Fruit fly (Drosophila melanogaster) whole organism, embryonic: ENCODE data around the gene MtnD.

Experiments
- CG10209 ChIP-seq: fragments of 200-800 bp; sonication (Bioruptor generic); optimal IDR thresholded peaks from 3 replicates; lab custom pipeline; 2017; ENCODE audit warnings: missing biosample characterization, mild to moderate bottlenecking, missing genetic modification characterization, missing genetic modification reagents
- CG10267 ChIP-seq: fragments of 200-800 bp; sonication (Bioruptor generic); optimal IDR thresholded peaks from 2 replicates; lab custom pipeline; 2018; ENCODE audit warnings: missing biosample characterization, mild to moderate bottlenecking, missing genetic modification characterization, moderate library complexity
- CG10321 ChIP-seq: fragments of 200-800 bp; sonication (Bioruptor generic); IDR thresholded peaks from 2 replicates; pipeline ENCODE4 v1.3.6; 2022; ENCODE audit warnings: missing biosample characterization, missing genetic modification characterization
- CG10366 ChIP-seq: fragments of 200-800 bp; sonication (Bioruptor generic); IDR thresholded peaks from 2 replicates; pipeline ENCODE4 v1.3.6; 2022; ENCODE audit warnings: missing biosample characterization, missing genetic modification characterization
- CG11723 ChIP-seq: fragments of 200-800 bp; sonication (Bioruptor generic); optimal IDR thresholded peaks from 2 replicates; lab custom pipeline; 2017; ENCODE audit warnings: missing biosample characterization, mild to moderate bottlenecking, missing genetic modification characterization
- CG12155 ChIP-seq: fragments of 200-800 bp; sonication (Bioruptor generic); optimal IDR thresholded peaks from 3 replicates; lab custom pipeline; 2016; ENCODE audit warnings: missing biosample characterization, missing genetic modification characterization
- CG12744 ChIP-seq: fragments of 200-800 bp; sonication (Bioruptor generic); optimal IDR thresholded peaks from 2 replicates; lab custom pipeline; 2016; ENCODE audit warnings: missing biosample characterization, missing genetic modification characterization
- CG13624 ChIP-seq: fragments of 200-800 bp; sonication (Bioruptor generic); optimal IDR thresholded peaks from 2 replicates; lab custom pipeline; 2016; ENCODE audit warnings: missing biosample characterization, missing genetic modification characterization
- CG13894 ChIP-seq: fragments of 200-800 bp; sonication (Bioruptor generic); optimal IDR thresholded peaks from 3 replicates; lab custom pipeline; 2018; ENCODE audit warnings: missing biosample characterization, mild to moderate bottlenecking, missing genetic modification characterization, moderate library complexity
- CG15696 ChIP-seq: fragments of 200-800 bp; sonication (Bioruptor generic); optimal IDR thresholded peaks from 2 replicates; lab custom pipeline; 2019; ENCODE audit warnings: missing biosample characterization, mild to moderate bottlenecking, missing genetic modification characterization, moderate library complexity
- CG17385 ChIP-seq: fragments of 200-800 bp; sonication (Bioruptor generic); optimal IDR thresholded peaks from 3 replicates; lab custom pipeline; 2018; ENCODE audit warnings: missing biosample characterization, mild to moderate bottlenecking, missing genetic modification characterization
- CG17612 ChIP-seq: fragments of 200-800 bp; sonication (Bioruptor generic); IDR thresholded peaks from 2 replicates; pipeline ENCODE4 v1.3.6; 2022; ENCODE audit warnings: missing biosample characterization, missing genetic modification characterization
- CG18476 ChIP-seq: fragments of 200-800 bp; sonication (Bioruptor generic); optimal IDR thresholded peaks from 2 replicates; lab custom pipeline; 2016; ENCODE audit warnings: missing biosample characterization, mild to moderate bottlenecking, missing genetic modification characterization
- CG2120 ChIP-seq: fragments of 200-800 bp; sonication (Bioruptor generic); optimal IDR thresholded peaks from 3 replicates; lab custom pipeline; 2016; ENCODE audit warnings: missing biosample characterization, missing genetic modification characterization
- CG30431 ChIP-seq: fragments of 200-800 bp; sonication (Bioruptor generic); optimal IDR thresholded peaks from 2 replicates; lab custom pipeline; 2017; ENCODE audit warnings: missing biosample characterization, missing genetic modification characterization
- CG31224 ChIP-seq: fragments of 200-800 bp; sonication (Bioruptor generic); IDR thresholded peaks from 2 replicates; pipeline ENCODE4 v1.3.6; 2022; ENCODE audit warnings: missing biosample characterization, missing genetic modification characterization
- CG3847 ChIP-seq: fragments of 200-800 bp; sonication (Bioruptor generic); IDR thresholded peaks from 2 replicates; pipeline ENCODE4 v1.3.6; 2022; ENCODE audit warnings: missing biosample characterization, missing genetic modification characterization
- CG7556 ChIP-seq: fragments of 200-800 bp; sonication (Bioruptor generic); optimal IDR thresholded peaks from 2 replicates; lab custom pipeline; 2017; ENCODE audit warnings: missing biosample characterization, mild to moderate bottlenecking, missing genetic modification characterization
- CG8089 ChIP-seq: fragments of 200-800 bp; sonication (Bioruptor generic); optimal IDR thresholded peaks from 3 replicates; lab custom pipeline; 2016; ENCODE audit warnings: missing biosample characterization, missing genetic modification characterization
- CG8281 ChIP-seq: fragments of 200-800 bp; sonication (Bioruptor generic); optimal IDR thresholded peaks from 2 replicates; lab custom pipeline; 2018; ENCODE audit warnings: missing biosample characterization, mild to moderate bottlenecking, missing genetic modification characterization, moderate library complexity
- HLH4C ChIP-seq: fragments of 200-800 bp; sonication (Bioruptor generic); IDR thresholded peaks from 3 replicates; pipeline ENCODE4 v1.3.6; 2022; ENCODE audit warnings: missing biosample characterization, missing genetic modification characterization; ENCODE audit not compliant: partially characterized antibody
- Hmr ChIP-seq: fragments of 200-800 bp; sonication (Bioruptor generic); optimal IDR thresholded peaks from 3 replicates; lab custom pipeline; 2017; ENCODE audit warnings: mild to moderate bottlenecking, missing biosample characterization, missing genetic modification reagents, missing genetic modification characterization
- Hr78 ChIP-seq, 2 experiments: fragments of 200-800 bp in 1 of 2; fragments of >200 bp in 1 of 2; sonication (Bioruptor generic) in 1 of 2; optimal IDR thresholded peaks; 2 replicates each; lab custom pipeline; 2017 to 2019; ENCODE audit warnings: missing biosample characterization in 2 of 2, missing genetic modification characterization in 2 of 2, mild to moderate bottlenecking in 1 of 2, moderate library complexity in 1 of 2
- Lhr ChIP-seq: fragments of 200-800 bp; sonication (Bioruptor generic); optimal IDR thresholded peaks from 3 replicates; lab custom pipeline; 2017; ENCODE audit warnings: mild to moderate bottlenecking, missing biosample characterization, missing genetic modification reagents, missing genetic modification characterization
- MTF-1 ChIP-seq: fragments of 200-800 bp; sonication (Bioruptor generic); optimal IDR thresholded peaks from 2 replicates; lab custom pipeline; 2018; ENCODE audit warnings: missing biosample characterization, mild to moderate bottlenecking, missing genetic modification characterization, borderline replicate concordance
- Mes4 ChIP-seq: fragments of 200-800 bp; sonication (Bioruptor generic); optimal IDR thresholded peaks from 2 replicates; lab custom pipeline; 2016; ENCODE audit warnings: missing biosample characterization, missing genetic modification characterization
- NFAT ChIP-seq: fragments of 200-800 bp; sonication (Bioruptor generic); IDR thresholded peaks from 2 replicates; pipeline ENCODE4 v1.3.6; 2022; ENCODE audit warnings: missing biosample characterization, missing genetic modification characterization
- Pdp1 ChIP-seq, 2 experiments: fragments of 200-800 bp; sonication (Bioruptor generic); optimal IDR thresholded peaks; 3 replicates each; lab custom pipeline; 2016; ENCODE audit warnings: missing biosample characterization in 2 of 2, missing genetic modification characterization in 2 of 2, mild to moderate bottlenecking in 1 of 2, moderate library complexity in 1 of 2
- Sry-β ChIP-seq: fragments of 200-800 bp; sonication (Bioruptor generic); optimal IDR thresholded peaks from 2 replicates; lab custom pipeline; 2018; ENCODE audit warnings: missing biosample characterization, mild to moderate bottlenecking, missing genetic modification characterization, moderate library complexity
- TFAM ChIP-seq: fragments of 200-800 bp; sonication (Bioruptor generic); optimal IDR thresholded peaks from 2 replicates; lab custom pipeline; 2017; ENCODE audit warnings: missing biosample characterization, missing genetic modification characterization, inconsistent platforms
- amos ChIP-seq: fragments of 200-800 bp; sonication (Bioruptor generic); IDR thresholded peaks from 2 replicates; pipeline ENCODE4 v1.3.6; 2022; ENCODE audit warnings: missing biosample characterization, missing genetic modification characterization; ENCODE audit not compliant: partially characterized antibody
- bcd ChIP-seq: fragments of 200-800 bp; sonication (Bioruptor generic); optimal IDR thresholded peaks from 2 replicates; lab custom pipeline; 2017; ENCODE audit warnings: missing biosample characterization, mild to moderate bottlenecking, missing genetic modification characterization
- cato ChIP-seq: fragments of 200-800 bp; sonication (Bioruptor generic); optimal IDR thresholded peaks from 2 replicates; lab custom pipeline; 2016; ENCODE audit warnings: missing biosample characterization, missing genetic modification characterization, borderline replicate concordance
- danr ChIP-seq: fragments of 200-800 bp; sonication (Bioruptor generic); IDR thresholded peaks from 2 replicates; pipeline ENCODE4 v1.3.6; 2022; ENCODE audit warnings: missing biosample characterization, missing genetic modification characterization
- ems ChIP-seq: fragments of 200-800 bp; sonication (Bioruptor generic); optimal IDR thresholded peaks from 3 replicates; lab custom pipeline; 2016; ENCODE audit warnings: missing biosample characterization, missing genetic modification characterization
- esg ChIP-seq: fragments of 200-800 bp; sonication (Bioruptor generic); conservative IDR thresholded peaks from 2 replicates; pipeline ENCODE4 v1.3.6; 2022; ENCODE audit warnings: missing biosample characterization, missing genetic modification characterization
- ftz-f1 ChIP-seq: fragments of 200-800 bp; sonication (Bioruptor generic); optimal IDR thresholded peaks from 2 replicates; lab custom pipeline; 2016; ENCODE audit warnings: missing biosample characterization, missing genetic modification characterization
- gcm2 ChIP-seq: fragments of 200-800 bp; sonication (Bioruptor generic); optimal IDR thresholded peaks from 2 replicates; lab custom pipeline; 2016; ENCODE audit warnings: missing biosample characterization, missing genetic modification characterization
- h ChIP-seq: fragments of >200 bp; optimal IDR thresholded peaks from 2 replicates; lab custom pipeline; 2017
- kah ChIP-seq: fragments of 200-800 bp; sonication (Bioruptor generic); optimal IDR thresholded peaks from 2 replicates; lab custom pipeline; 2018; ENCODE audit warnings: missing biosample characterization, mild to moderate bottlenecking, missing genetic modification characterization
- klu ChIP-seq: fragments of 200-800 bp; sonication (Bioruptor generic); IDR thresholded peaks from 2 replicates; pipeline ENCODE4 v1.3.6; 2022; ENCODE audit warnings: missing biosample characterization, missing genetic modification characterization
- kni ChIP-seq: fragments of 200-800 bp; sonication (Bioruptor generic); optimal IDR thresholded peaks from 3 replicates; lab custom pipeline; 2017; ENCODE audit warnings: mild to moderate bottlenecking, missing biosample characterization, missing genetic modification reagents, missing genetic modification characterization
- nerfin-2 ChIP-seq: fragments of 200-800 bp; sonication (Bioruptor generic); IDR thresholded peaks from 2 replicates; pipeline ENCODE4 v1.3.6; 2022; ENCODE audit warnings: missing biosample characterization, missing genetic modification characterization; ENCODE audit not compliant: partially characterized antibody
- onecut ChIP-seq: fragments of 200-800 bp; sonication (Bioruptor generic); IDR thresholded peaks from 2 replicates; pipeline ENCODE4 v1.3.6; 2022; ENCODE audit warnings: missing biosample characterization, missing genetic modification characterization
- salm ChIP-seq: fragments of 200-800 bp; sonication (Bioruptor generic); optimal IDR thresholded peaks from 2 replicates; lab custom pipeline; 2018; ENCODE audit warnings: missing biosample characterization, mild to moderate bottlenecking, missing genetic modification characterization
- slou ChIP-seq: fragments of 200-800 bp; sonication (Bioruptor generic); optimal IDR thresholded peaks from 3 replicates; lab custom pipeline; 2016; ENCODE audit warnings: missing biosample characterization, missing genetic modification characterization
- tup ChIP-seq: fragments of 200-800 bp; sonication (Bioruptor generic); optimal IDR thresholded peaks from 2 replicates; lab custom pipeline; 2016; ENCODE audit warnings: missing biosample characterization, mild to moderate bottlenecking, missing genetic modification characterization, moderate library complexity
- unc-4 ChIP-seq: fragments of 200-800 bp; sonication (Bioruptor generic); IDR thresholded peaks from 2 replicates; pipeline ENCODE4 v1.3.6; 2022; ENCODE audit warnings: missing biosample characterization, missing genetic modification characterization; ENCODE audit not compliant: partially characterized antibody

The MtnD gene

dm6 chr3R:20549855-20550603, 15.3 kb downstream of the MtnD start (continued):
- TF ChIP-seq danr (GFP tag; lab: Robert Waterston, UW) (peak; percentile 79), Mes4 (peak; percentile 16), nerfin-2 (no peak), Pdp1 (GFP tag; optimal IDR thresholded peaks at IDR 0.05; lab: Kevin White, UChicago) (peak in 1 of 2 experiments; percentile 63), CG3847 (peak; percentile 81), esg (GFP tag; lab: Robert Waterston, UW) (peak; percentile 85), cato (peak; percentile 83), CG7556 (peak; percentile 77), Hmr (peak; percentile 81), CG12744 (GFP tag; lab: Kevin White, UChicago) (no peak), CG12155 (GFP tag; lab: Kevin White, UChicago) (peak; percentile 78), CG10321 (GFP tag; lab: Robert Waterston, UW) (peak; percentile 54), h (no peak), CG2120 (GFP tag; lab: Kevin White, UChicago) (peak; percentile 83), salm (tag; lab: Kevin White, UChicago) (peak; percentile 74), CG13624 (GFP tag; lab: Kevin White, UChicago) (no peak), Hr78 (GFP tag; optimal IDR thresholded peaks at IDR 0.05; lab: Kevin White, UChicago) (peak in 1 of 2 experiments; percentile 58), CG17612 (GFP tag; lab: Robert Waterston, UW) (peak; percentile 56), CG10267 (tag; lab: Kevin White, UChicago) (peak; percentile 83), slou (GFP tag; lab: Kevin White, UChicago) (peak; percentile 20), tup (peak; percentile 70), CG30431 (GFP tag; lab: Kevin White, UChicago) (peak; percentile 80), CG31224 (GFP tag; lab: Robert Waterston, UW) (peak; percentile 67; the same call in 1 of the 2 replicates), CG17385 (GFP tag; lab: Kevin White, UChicago) (peak; percentile 69), CG15696 (peak; percentile 87), amos (peak; percentile 32; the same call in 1 of the 2 replicates), ems (GFP tag; lab: Kevin White, UChicago) (peak; percentile 63), MTF-1 (GFP tag; lab: Kevin White, UChicago) (peak; percentile 43), unc-4 (no peak), CG10209 (GFP tag; lab: Kevin White, UChicago) (peak; percentile 86), onecut (peak; percentile 82), CG11723 (GFP tag; lab: Kevin White, UChicago) (peak; percentile 75), HLH4C (GFP tag; lab: Robert Waterston, UW) (no peak), CG18476 (GFP tag; lab: Kevin White, UChicago) (peak; percentile 61), bcd (peak; percentile 88), CG8281 (tag; lab: Kevin White, UChicago) (peak; percentile 65), TFAM (GFP tag; lab: Kevin White, UChicago) (peak; percentile 46), CG8089 (GFP tag; lab: Kevin White, UChicago) (no peak), CG13894 (tag; lab: Kevin White, UChicago) (peak; percentile 82), klu (GFP tag; lab: Robert Waterston, UW) (peak; percentile 71), gcm2 (GFP tag; lab: Kevin White, UChicago) (peak; percentile 65), kni (no peak), CG10366 (GFP tag; lab: Robert Waterston, UW) (peak; percentile 85), kah (GFP tag; lab: Kevin White, UChicago) (peak; percentile 61), NFAT (peak; percentile 33; the same call in 1 of the 2 replicates), Sry-β (GFP tag; lab: Kevin White, UChicago) (no peak), Lhr (GFP tag; lab: Kevin White, UChicago) (peak; percentile 65), ftz-f1 (GFP tag; lab: Kevin White, UChicago) (no peak)
